Worm (Caenorhabditis elegans) whole organism, late embryonic: ENCODE measurements around the gene Y43C5A.3.
"Not testable (repeated sequence)": the region's sequence is repeated elsewhere in the genome, so short reads cannot be mapped to it uniquely, and the experiment has no call there.

ENCODE experiments used
- C38D4.7 ChIP-seq: fragments of 200-800 bp; sonication (Bioruptor generic); optimal IDR thresholded peaks from 2 replicates; lab custom pipeline; 2018; ENCODE audit warnings: mild to moderate bottlenecking, missing genetic modification characterization, moderate library complexity, missing compliant biosample characterization
- K02D7.2 ChIP-seq: sonication (generic microtip); optimal IDR thresholded peaks from 2 replicates; lab custom pipeline; 2017; ENCODE audit warnings: mild to moderate bottlenecking, missing genetic modification characterization, missing compliant biosample characterization
- K09A11.1 ChIP-seq: sonication (generic microtip); optimal IDR thresholded peaks from 2 replicates; lab custom pipeline; 2017; ENCODE audit warnings: antibody characterized with exemption, mild to moderate bottlenecking, missing genetic modification characterization, missing compliant biosample characterization; ENCODE audit not compliant: insufficient read depth
- ahr-1 ChIP-seq: sonication (generic microtip); optimal IDR thresholded peaks from 2 replicates; lab custom pipeline; 2016; ENCODE audit warnings: missing genetic modification characterization, missing compliant biosample characterization
- ceh-2 ChIP-seq: sonication (generic microtip); optimal IDR thresholded peaks from 2 replicates; lab custom pipeline; 2016; ENCODE audit warnings: missing genotype, missing genetic modification characterization, missing compliant biosample characterization
- ceh-31 ChIP-seq: sonication (generic microtip); optimal IDR thresholded peaks from 2 replicates; lab custom pipeline; 2016; ENCODE audit warnings: missing genetic modification characterization, missing compliant biosample characterization
- ceh-45 ChIP-seq: fragments of 200-800 bp; sonication (Bioruptor generic); IDR thresholded peaks from 2 replicates; pipeline ENCODE4 v1.3.6; 2022; ENCODE audit warnings: missing genetic modification reagents, missing genetic modification characterization, missing compliant biosample characterization
- elt-4 ChIP-seq: sonication (generic microtip); optimal IDR thresholded peaks from 2 replicates; lab custom pipeline; 2016; ENCODE audit warnings: missing genetic modification characterization, missing compliant biosample characterization
- fax-1 ChIP-seq: sonication (generic microtip); optimal IDR thresholded peaks from 2 replicates; lab custom pipeline; 2016; ENCODE audit warnings: missing genotype, missing genetic modification characterization, missing compliant biosample characterization
- hlh-13 ChIP-seq: fragments of 200-800 bp; sonication (Bioruptor generic); optimal IDR thresholded peaks from 2 replicates; lab custom pipeline; 2018; ENCODE audit warnings: mild to moderate bottlenecking, missing genetic modification characterization, missing compliant biosample characterization
- hlh-6 ChIP-seq: sonication (generic microtip); optimal IDR thresholded peaks from 2 replicates; lab custom pipeline; 2016; ENCODE audit warnings: missing genotype, missing genetic modification characterization, missing compliant biosample characterization
- nfya-1 ChIP-seq: sonication (generic microtip); optimal IDR thresholded peaks from 2 replicates; lab custom pipeline; 2017; ENCODE audit warnings: missing genetic modification characterization, mild to moderate bottlenecking, missing compliant biosample characterization, antibody characterized with exemption, moderate library complexity
- nhr-11 ChIP-seq: fragments of 150-350 bp; optimal IDR thresholded peaks from 2 replicates; lab custom pipeline; 2014; ENCODE audit warnings: missing biosample characterization, missing genetic modification characterization
- nhr-232 ChIP-seq: sonication (generic microtip); optimal IDR thresholded peaks from 2 replicates; lab custom pipeline; 2016; ENCODE audit warnings: missing genetic modification characterization, missing compliant biosample characterization
- pag-3 ChIP-seq: sonication (generic microtip); optimal IDR thresholded peaks from 2 replicates; lab custom pipeline; 2016; ENCODE audit warnings: missing compliant biosample characterization, missing genetic modification characterization, borderline replicate concordance
- pax-1 ChIP-seq: fragments of 150-350 bp; optimal IDR thresholded peaks from 2 replicates; lab custom pipeline; 2014; ENCODE audit warnings: missing biosample characterization, missing genetic modification characterization
- pqm-1 ChIP-seq: sonication (generic microtip); optimal IDR thresholded peaks from 2 replicates; lab custom pipeline; 2016; ENCODE audit warnings: missing genetic modification characterization, missing compliant biosample characterization
- ref-2 ChIP-seq: sonication (generic microtip); optimal IDR thresholded peaks from 2 replicates; lab custom pipeline; 2016; ENCODE audit warnings: missing genetic modification characterization, missing compliant biosample characterization
- rnt-1 ChIP-seq: sonication (generic microtip); optimal IDR thresholded peaks from 2 replicates; lab custom pipeline; 2016; ENCODE audit warnings: missing genetic modification characterization, missing compliant biosample characterization
- sdc-2 ChIP-seq: sonication (generic microtip); optimal IDR thresholded peaks from 2 replicates; lab custom pipeline; 2016; ENCODE audit warnings: missing genotype, missing genetic modification characterization, missing compliant biosample characterization
- syd-9 ChIP-seq: sonication (generic microtip); optimal IDR thresholded peaks from 2 replicates; lab custom pipeline; 2016; ENCODE audit warnings: mild to moderate bottlenecking, missing genetic modification characterization, moderate library complexity, missing compliant biosample characterization
- unc-86 ChIP-seq: sonication (generic microtip); optimal IDR thresholded peaks from 2 replicates; lab custom pipeline; 2016; ENCODE audit warnings: missing genetic modification characterization, missing compliant biosample characterization

Y43C5A.3 gene

DNA sequence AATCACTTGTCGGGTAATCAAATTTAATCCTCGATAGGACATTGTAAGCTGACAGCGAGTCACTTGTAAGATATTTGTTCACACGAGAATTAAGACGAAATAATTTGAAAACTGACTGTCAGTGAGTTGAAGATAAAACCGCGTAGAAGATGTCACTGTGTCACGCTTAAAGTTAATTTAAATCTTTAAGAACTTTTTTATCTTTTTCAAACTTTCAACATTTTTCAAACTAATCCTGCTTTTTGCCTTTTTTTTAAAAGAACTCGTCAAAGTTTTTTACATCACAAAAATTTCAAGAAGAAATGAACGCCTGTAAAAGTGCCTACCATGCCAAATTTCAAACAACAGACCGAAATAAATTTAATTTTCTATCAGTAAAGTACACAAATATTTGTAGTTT is 39.7 kb downstream of the Y43C5A.3 start, which contains the start of gene acs-18:
Gene acs-18 (minus strand): TSS at position 101 of the 400 bp plus-strand sequence.
- no peak for TF ChIP-seq K02D7.2 (tag; lab: Kevin White, UChicago)
- no peak for TF ChIP-seq syd-9 (tag; lab: Kevin White, UChicago)
- TF ChIP-seq nfya-1 = no peak
- TF ChIP-seq ceh-2 (tag; lab: Kevin White, UChicago) = no peak
- no peak for TF ChIP-seq pag-3 (tag; lab: Kevin White, UChicago)
- TF ChIP-seq ref-2 = no peak
- no peak for TF ChIP-seq nhr-232 (tag; lab: Kevin White, UChicago)
- TF ChIP-seq hlh-6 (tag; lab: Kevin White, UChicago) = no peak
- TF ChIP-seq pax-1 (tag; lab: Kevin White, UChicago) = no peak
- no peak for TF ChIP-seq fax-1 (tag; lab: Kevin White, UChicago)
- TF ChIP-seq hlh-13 (GFP tag; lab: Kevin White, UChicago) = no peak
- no peak for TF ChIP-seq elt-4 (tag; lab: Kevin White, UChicago)
- no peak for TF ChIP-seq ahr-1 (tag; lab: Kevin White, UChicago)
- TF ChIP-seq nhr-11 (tag; lab: Kevin White, UChicago) = no peak
- TF ChIP-seq, all 69 proteins: peak for 0

- TF ChIP-seq K09A11.1 (tag; lab: Kevin White, UChicago) = no peak
- TF ChIP-seq rnt-1 (tag; lab: Kevin White, UChicago) = no peak
- no peak for TF ChIP-seq pqm-1
- TF ChIP-seq unc-86 = no peak
- no peak for TF ChIP-seq C38D4.7 (GFP tag; lab: Kevin White, UChicago)
- TF ChIP-seq elt-4 (tag; lab: Kevin White, UChicago) = no peak
Observed at ce11 chrIV:10318199-10318598, 44.4 kb downstream of the Y43C5A.3 start, which contains the start of gene R09E10.2. Gene R09E10.2, minus strand, starts transcription at chrIV:10318299.

DNA sequence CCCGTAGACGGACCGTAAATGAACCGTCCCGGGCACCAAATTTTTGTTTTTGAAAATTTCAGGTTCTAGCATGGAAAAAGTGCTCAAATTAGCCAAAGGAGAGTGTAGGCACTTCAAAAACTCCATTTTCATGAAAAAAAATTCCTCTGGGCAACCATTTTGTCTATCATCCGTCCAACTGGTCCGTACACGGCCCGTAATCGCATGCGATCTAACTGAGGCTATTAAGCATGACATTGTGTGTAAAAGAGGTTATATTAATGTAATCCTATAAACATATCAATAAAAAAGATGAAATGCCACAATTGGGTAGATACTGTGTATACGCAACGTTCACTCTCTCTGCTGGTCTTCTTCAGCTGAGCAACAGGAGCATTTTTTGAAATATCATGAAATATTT is 48.8 kb downstream of the Y43C5A.3 start, which contains the start of gene R09E10.1:
Gene R09E10.1 (minus strand): TSS at position 101 of the 400 bp plus-strand sequence.
- not testable (repeated sequence) for TF ChIP-seq ceh-31 (tag; lab: Kevin White, UChicago); sdc-2 (tag; lab: Kevin White, UChicago); ceh-45 (GFP tag; lab: Robert Waterston, UW)
- TF ChIP-seq, all 69 proteins: peak for 0; not testable (repeated sequence) for 69
